In genomic region chr3L:16113607-16114337, dm6 we compare ENCODE assay signal across 5 fruit fly cellular contexts.
TF ChIP-seq lines count a peak whose summit lies in the region.

No protein-coding gene starts in this region.

- no peak for TF ChIP-seq CTCF in whole organism, embryonic (GFP tag; optimal IDR thresholded peaks at IDR 0.05; lab: Kevin White, UChicago)

TF ChIP-seq in whole organism, adult, 20 proteins besides CTCF, POLR2A, EP300 and RAD21 (continues in another document):
- TF ChIP-seq CG7101 (tag; optimal IDR thresholded peaks at IDR 0.05; lab: Kevin White, UChicago) (peak; percentile 89), Hr96 (GFP tag; optimal IDR thresholded peaks at IDR 0.05; lab: Kevin White, UChicago) (no peak), CG14711 (tag; optimal IDR thresholded peaks at IDR 0.05; lab: Kevin White, UChicago) (peak; percentile 83), cic (GFP tag; optimal IDR thresholded peaks at IDR 0.05; lab: Kevin White, UChicago) (peak; percentile 88), CG1620 (GFP tag; optimal IDR thresholded peaks at IDR 0.05; lab: Kevin White, UChicago) (peak; percentile 81), kay (GFP tag; lab: Kevin White, UChicago; ENCODE audit: borderline replicate concordance) (no peak), CG5204 (GFP tag; optimal IDR thresholded peaks at IDR 0.05; lab: Kevin White, UChicago) (no peak), bab1 (GFP tag; optimal IDR thresholded peaks at IDR 0.05; lab: Kevin White, UChicago) (peak; percentile 89), ovo (GFP tag; optimal IDR thresholded peaks at IDR 0.05; lab: Kevin White, UChicago) (peak; percentile 62), Crg-1 (GFP tag; optimal IDR thresholded peaks at IDR 0.05; lab: Kevin White, UChicago) (peak; percentile 83), Mnt (GFP tag; optimal IDR thresholded peaks at IDR 0.05; lab: Kevin White, UChicago) (peak; percentile 97), toe (GFP tag; optimal IDR thresholded peaks at IDR 0.05; lab: Kevin White, UChicago) (no peak), Clk (GFP tag; optimal IDR thresholded peaks at IDR 0.05; lab: Kevin White, UChicago) (peak; percentile 83), pad (GFP tag; optimal IDR thresholded peaks at IDR 0.05; lab: Kevin White, UChicago) (peak; percentile 65), cnc (optimal IDR thresholded peaks at IDR 0.05; lab: Kevin White, UChicago) (no peak), CG33017 (tag; optimal IDR thresholded peaks at IDR 0.05; lab: Kevin White, UChicago) (peak; percentile 79), CG11617 (GFP tag; optimal IDR thresholded peaks at IDR 0.05; lab: Kevin White, UChicago) (peak; percentile 98), CG12768 (GFP tag; optimal IDR thresholded peaks at IDR 0.05; lab: Kevin White, UChicago) (peak; percentile 90)

TF ChIP-seq in whole organism, embryonic, 481 proteins besides CTCF, POLR2A, EP300 and RAD21 (continues in another document):
- TF ChIP-seq CG6689 (GFP tag; IDR thresholded peaks at IDR 0.05; lab: Robert Waterston, UW): peak; percentile 83
- peak; percentile 52; the same call in 1 of the 2 replicates for TF ChIP-seq CG4730 (GFP tag; IDR thresholded peaks at IDR 0.05; lab: Robert Waterston, UW)
- TF ChIP-seq zen (tag; optimal IDR thresholded peaks at IDR 0.05; lab: Kevin White, UChicago): peak; percentile 9
- TF ChIP-seq Ets97D (GFP tag; optimal IDR thresholded peaks at IDR 0.05; lab: Kevin White, UChicago): peak; percentile 92
- TF ChIP-seq jigr1 (GFP tag; IDR thresholded peaks at IDR 0.05; lab: Robert Waterston, UW): 0 out of 3 replicates have a peak, but pooled peaks have one; percentile 36
- TF ChIP-seq pita (GFP tag; optimal IDR thresholded peaks at IDR 0.05; lab: Kevin White, UChicago): no peak
- peak; percentile 94 for TF ChIP-seq lilli (GFP tag; optimal IDR thresholded peaks at IDR 0.05; lab: Kevin White, UChicago)
- peak; percentile 65 for TF ChIP-seq CG18764 (GFP tag; optimal IDR thresholded peaks at IDR 0.05; lab: Kevin White, UChicago)
- peak; percentile 38; the same call in 1 of the 2 replicates for TF ChIP-seq CG2129 (GFP tag; IDR thresholded peaks at IDR 0.05; lab: Robert Waterston, UW; ENCODE audit: partially characterized antibody)
- TF ChIP-seq dysf (GFP tag; IDR thresholded peaks at IDR 0.05; lab: Robert Waterston, UW): peak; percentile 85
- peak; percentile 41; the same call in 1 of the 2 replicates for TF ChIP-seq ara (GFP tag; IDR thresholded peaks at IDR 0.05; lab: Robert Waterston, UW)
- peak; percentile 75 for TF ChIP-seq pnt (GFP tag; optimal IDR thresholded peaks at IDR 0.05; lab: Kevin White, UChicago)
- peak; percentile 85 for TF ChIP-seq CG9609 (GFP tag; optimal IDR thresholded peaks at IDR 0.05; lab: Kevin White, UChicago)
- peak; percentile 66 for TF ChIP-seq D19A (tag; optimal IDR thresholded peaks at IDR 0.05; lab: Kevin White, UChicago)
- no peak for TF ChIP-seq CkIIα-i1 (GFP tag; IDR thresholded peaks at IDR 0.05; lab: Robert Waterston, UW)
- peak; percentile 78 for TF ChIP-seq Hand (GFP tag; optimal IDR thresholded peaks at IDR 0.05; lab: Kevin White, UChicago)
- peak; percentile 87 for TF ChIP-seq CG3281 (GFP tag; optimal IDR thresholded peaks at IDR 0.05; lab: Kevin White, UChicago)

TF ChIP-seq in whole organism, prepupa, 60 proteins besides CTCF, POLR2A, EP300 and RAD21 (continues in another document):
- peak; percentile 77 for TF ChIP-seq CG34406 (GFP tag; optimal IDR thresholded peaks at IDR 0.05; lab: Kevin White, UChicago)
- TF ChIP-seq CG8119 (GFP tag; IDR thresholded peaks at IDR 0.05; lab: Robert Waterston, UW): no peak; the same call in 1 of the 3 replicates
- peak; percentile 88 for TF ChIP-seq Hr4 (GFP tag; optimal IDR thresholded peaks at IDR 0.05; lab: Kevin White, UChicago)
- no peak for TF ChIP-seq ss (GFP tag; optimal IDR thresholded peaks at IDR 0.05; lab: Kevin White, UChicago)
- TF ChIP-seq dac (GFP tag; optimal IDR thresholded peaks at IDR 0.05; lab: Kevin White, UChicago): no peak
- no peak for TF ChIP-seq Smox (GFP tag; optimal IDR thresholded peaks at IDR 0.05; lab: Kevin White, UChicago)
- no peak for TF ChIP-seq Met (GFP tag; optimal IDR thresholded peaks at IDR 0.05; lab: Kevin White, UChicago)
- peak; percentile 82 for TF ChIP-seq Ets96B (tag; optimal IDR thresholded peaks at IDR 0.05; lab: Kevin White, UChicago)
- TF ChIP-seq acj6 (GFP tag; optimal IDR thresholded peaks at IDR 0.05; lab: Kevin White, UChicago): no peak
- no peak for TF ChIP-seq CG10669 (GFP tag; optimal IDR thresholded peaks at IDR 0.05; lab: Kevin White, UChicago)
- no peak for TF ChIP-seq CG10631 (GFP tag; optimal IDR thresholded peaks at IDR 0.05; lab: Kevin White, UChicago)
- TF ChIP-seq Sox15 (GFP tag; optimal IDR thresholded peaks at IDR 0.05; lab: Kevin White, UChicago): peak; percentile 77
- peak; percentile 87 for TF ChIP-seq cyc (GFP tag; optimal IDR thresholded peaks at IDR 0.05; lab: Kevin White, UChicago)
- no peak for TF ChIP-seq Ets21C (GFP tag; optimal IDR thresholded peaks at IDR 0.05; lab: Kevin White, UChicago)
- TF ChIP-seq Blimp-1 (GFP tag; optimal IDR thresholded peaks at IDR 0.05; lab: Kevin White, UChicago): peak; percentile 68
- peak; percentile 83 for TF ChIP-seq Sox102F (GFP tag; optimal IDR thresholded peaks at IDR 0.05; lab: Kevin White, UChicago)
- TF ChIP-seq CG15336 (GFP tag; IDR thresholded peaks at IDR 0.05; lab: Robert Waterston, UW): peak; percentile 87
- no peak for TF ChIP-seq CG6808 (GFP tag; optimal IDR thresholded peaks at IDR 0.05; lab: Kevin White, UChicago)
- peak; percentile 86 for TF ChIP-seq CG3919 (GFP tag; optimal IDR thresholded peaks at IDR 0.05; lab: Kevin White, UChicago)
- TF ChIP-seq lz (GFP tag; optimal IDR thresholded peaks at IDR 0.05; lab: Kevin White, UChicago): peak; percentile 90

TF ChIP-seq in whole organism, pupa, 21 proteins besides CTCF, POLR2A, EP300 and RAD21:
- TF ChIP-seq CG8301 (tag; optimal IDR thresholded peaks at IDR 0.05; lab: Kevin White, UChicago): peak; percentile 79
- peak; percentile 88 for TF ChIP-seq Pif1B (GFP tag; optimal IDR thresholded peaks at IDR 0.05; lab: Kevin White, UChicago)
- peak; percentile 90 for TF ChIP-seq fd96Ca (GFP tag; IDR thresholded peaks at IDR 0.05; lab: Robert Waterston, UW)
- TF ChIP-seq D1 (tag; optimal IDR thresholded peaks at IDR 0.05; lab: Kevin White, UChicago): no peak
- peak; percentile 90 for TF ChIP-seq Ets98B (GFP tag; IDR thresholded peaks at IDR 0.05; lab: Robert Waterston, UW)
- peak; percentile 85 for TF ChIP-seq CG32121 (GFP tag; IDR thresholded peaks at IDR 0.05; lab: Robert Waterston, UW)
- peak; percentile 82 for TF ChIP-seq Snoo (tag; optimal IDR thresholded peaks at IDR 0.05; lab: Kevin White, UChicago)
- no peak for TF ChIP-seq CG8159 (tag; optimal IDR thresholded peaks at IDR 0.05; lab: Kevin White, UChicago)
- TF ChIP-seq rn (GFP tag; IDR thresholded peaks at IDR 0.05; lab: Robert Waterston, UW): peak; percentile 52
- peak; percentile 38 for TF ChIP-seq EcR (GFP tag; optimal IDR thresholded peaks at IDR 0.05; lab: Kevin White, UChicago)
- no peak for TF ChIP-seq CG10348 (GFP tag; IDR thresholded peaks at IDR 0.05; lab: Robert Waterston, UW)
- peak; percentile 70 for TF ChIP-seq CG34367 (tag; optimal IDR thresholded peaks at IDR 0.05; lab: Kevin White, UChicago)
- 0 out of 2 replicates have a peak, but pooled peaks have one; percentile 5 for TF ChIP-seq CG12605 (GFP tag; IDR thresholded peaks at IDR 0.05; lab: Robert Waterston, UW)
- peak; percentile 66 for TF ChIP-seq CG9948 (tag; optimal IDR thresholded peaks at IDR 0.05; lab: Kevin White, UChicago)
- peak; percentile 93 for TF ChIP-seq CG4496 (GFP tag; IDR thresholded peaks at IDR 0.05; lab: Robert Waterston, UW)
- no peak for TF ChIP-seq CG14655 (GFP tag; optimal IDR thresholded peaks at IDR 0.05; lab: Kevin White, UChicago)
- no peak for TF ChIP-seq CG13204 (GFP tag; optimal IDR thresholded peaks at IDR 0.05; lab: Kevin White, UChicago)
- TF ChIP-seq Pif1A (GFP tag; optimal IDR thresholded peaks at IDR 0.05; lab: Kevin White, UChicago): no peak
- no peak for TF ChIP-seq gl (tag; optimal IDR thresholded peaks at IDR 0.05; lab: Kevin White, UChicago)
- TF ChIP-seq CG17806 (tag; optimal IDR thresholded peaks at IDR 0.05; lab: Kevin White, UChicago): peak; percentile 70
- peak; percentile 76 for TF ChIP-seq CG15710 (tag; optimal IDR thresholded peaks at IDR 0.05; lab: Kevin White, UChicago)

TF ChIP-seq in whole organism, wandering third instar larva, 38 proteins besides CTCF, POLR2A, EP300 and RAD21 (continues in another document):
- TF ChIP-seq Dif (GFP tag; optimal IDR thresholded peaks at IDR 0.05; lab: Kevin White, UChicago; ENCODE audit: partially characterized antibody) (no peak), Hnf4 (GFP tag; optimal IDR thresholded peaks at IDR 0.05; lab: Kevin White, UChicago) (peak; percentile 86), br (GFP tag; optimal IDR thresholded peaks at IDR 0.05; lab: Kevin White, UChicago) (peak; percentile 90), OdsH (GFP tag; optimal IDR thresholded peaks at IDR 0.05; lab: Kevin White, UChicago) (peak; percentile 92), CG32264 (GFP tag; optimal IDR thresholded peaks at IDR 0.05; lab: Kevin White, UChicago) (peak; percentile 77), Abd-B (GFP tag; optimal IDR thresholded peaks at IDR 0.05; lab: Kevin White, UChicago) (no peak), foxo (GFP tag; optimal IDR thresholded peaks at IDR 0.05; lab: Kevin White, UChicago) (peak; percentile 50 to 93), GATAd (GFP tag; optimal IDR thresholded peaks at IDR 0.05; lab: Kevin White, UChicago) (peak; percentile 39), Jra (GFP tag; optimal IDR thresholded peaks at IDR 0.05; lab: Kevin White, UChicago) (peak; percentile 82), sv (GFP tag; optimal IDR thresholded peaks at IDR 0.05; lab: Kevin White, UChicago) (peak; percentile 88), fru (GFP tag; optimal IDR thresholded peaks at IDR 0.05; lab: Kevin White, UChicago) (peak; percentile 93), CG9705 (GFP tag; optimal IDR thresholded peaks at IDR 0.05; lab: Kevin White, UChicago) (peak; percentile 80), pan (optimal IDR thresholded peaks at IDR 0.05; lab: Kevin White, UChicago) (no peak), Hr83 (GFP tag; optimal IDR thresholded peaks at IDR 0.05; lab: Kevin White, UChicago; ENCODE audit: poor library complexity, severe bottlenecking) (peak; percentile 73), brk (GFP tag; optimal IDR thresholded peaks at IDR 0.05; lab: Kevin White, UChicago) (no peak), psq (GFP tag; optimal IDR thresholded peaks at IDR 0.05; lab: Kevin White, UChicago) (peak; percentile 96), HLH106 (tag; optimal IDR thresholded peaks at IDR 0.05; lab: Kevin White, UChicago) (peak; percentile 84), Mio (GFP tag; optimal IDR thresholded peaks at IDR 0.05; lab: Kevin White, UChicago) (peak; percentile 61), h (GFP tag; optimal IDR thresholded peaks at IDR 0.05; lab: Kevin White, UChicago) (peak; percentile 96), dsf (GFP tag; optimal IDR thresholded peaks at IDR 0.05; lab: Kevin White, UChicago; ENCODE audit: borderline replicate concordance) (peak; percentile 84), Myc (optimal IDR thresholded peaks at IDR 0.05; lab: Kevin White, UChicago) (no peak), sage (GFP tag; optimal IDR thresholded peaks at IDR 0.05; lab: Kevin White, UChicago) (peak; percentile 74), ey (GFP tag; optimal IDR thresholded peaks at IDR 0.05; lab: Kevin White, UChicago) (peak; percentile 92), woc (GFP tag; optimal IDR thresholded peaks at IDR 0.05; lab: Kevin White, UChicago) (peak; percentile 94)
